Worm (Caenorhabditis elegans): ENCODE measurements around the gene F43H9.4.

Gene F43H9.4

DNA sequence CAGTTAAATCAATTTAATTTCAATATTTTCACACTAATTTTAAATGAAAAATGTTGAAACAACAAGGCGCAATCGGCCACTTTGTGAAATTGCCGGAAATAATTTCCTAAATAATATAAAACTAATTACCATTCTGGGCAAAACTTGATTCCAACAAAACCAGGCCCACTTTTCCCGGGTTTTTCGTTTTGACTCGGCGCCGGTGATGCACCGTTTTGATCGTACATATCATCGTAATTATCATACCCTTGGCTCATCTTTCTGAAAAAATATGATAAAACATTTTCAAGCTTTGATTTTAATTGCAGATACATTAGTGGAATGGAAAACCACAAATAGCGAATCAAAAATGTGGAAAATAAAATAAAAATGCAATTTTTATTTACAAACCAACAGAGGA, 14.5 kb upstream of the F43H9.4 start, which contains the start of gene rpb-9 (continued):
- TF ChIP-seq lir-1 (GFP tag; conservative IDR thresholded peaks at IDR 0.05) (no peak), F57A8.1 (GFP tag; optimal IDR thresholded peaks at IDR 0.05) (no peak), fkh-3 (tag; optimal IDR thresholded peaks at IDR 0.05) (no peak), T07F8.4 (tag; optimal IDR thresholded peaks at IDR 0.05) (no peak), F57C9.4 (tag; optimal IDR thresholded peaks at IDR 0.05) (no peak), rpc-1 (optimal IDR thresholded peaks at IDR 0.05) (no peak), rpc-1 (tag; optimal IDR thresholded peaks at IDR 0.05) (no peak), pha-4 (tag; optimal IDR thresholded peaks at IDR 0.05) (no peak), tbx-9 (tag; optimal IDR thresholded peaks at IDR 0.05; ENCODE audit: borderline replicate concordance) (no peak), lin-54 (GFP tag; optimal IDR thresholded peaks at IDR 0.05) (no peak), cebp-2 (GFP tag; IDR thresholded peaks at IDR 0.05) (no peak), hsf-1 (GFP tag; IDR thresholded peaks at IDR 0.05) (0 out of 2 replicates have a peak, but pooled peaks have one; percentile 30), ceh-79 (tag; optimal IDR thresholded peaks at IDR 0.05) (no peak), ekl-4 (GFP tag; IDR thresholded peaks at IDR 0.05) (no peak), ccch-3 (GFP tag; optimal IDR thresholded peaks at IDR 0.05) (no peak), snpc-3.4 (tag; optimal IDR thresholded peaks at IDR 0.05) (no peak), egl-44 (GFP tag; IDR thresholded peaks at IDR 0.05) (no peak), tbp1 (GFP tag; optimal IDR thresholded peaks at IDR 0.05) (no peak), madf-3 (GFP tag; IDR thresholded peaks at IDR 0.05) (no peak), lsl-1 (GFP tag; optimal IDR thresholded peaks at IDR 0.05) (no peak), him-1 (tag; optimal IDR thresholded peaks at IDR 0.05) (no peak), repo-1 (tag; optimal IDR thresholded peaks at IDR 0.05) (no peak), nfyb-1 (GFP tag; IDR thresholded peaks at IDR 0.05) (0 out of 2 replicates have a peak, but pooled peaks have one; percentile 16), F10E7.11 (tag; optimal IDR thresholded peaks at IDR 0.05) (no peak), lin-35 (GFP tag; optimal IDR thresholded peaks at IDR 0.05) (no peak), akir-1 (GFP tag; optimal IDR thresholded peaks at IDR 0.05) (no peak), ceh-27 (GFP tag; optimal IDR thresholded peaks at IDR 0.05) (no peak)

DNA sequence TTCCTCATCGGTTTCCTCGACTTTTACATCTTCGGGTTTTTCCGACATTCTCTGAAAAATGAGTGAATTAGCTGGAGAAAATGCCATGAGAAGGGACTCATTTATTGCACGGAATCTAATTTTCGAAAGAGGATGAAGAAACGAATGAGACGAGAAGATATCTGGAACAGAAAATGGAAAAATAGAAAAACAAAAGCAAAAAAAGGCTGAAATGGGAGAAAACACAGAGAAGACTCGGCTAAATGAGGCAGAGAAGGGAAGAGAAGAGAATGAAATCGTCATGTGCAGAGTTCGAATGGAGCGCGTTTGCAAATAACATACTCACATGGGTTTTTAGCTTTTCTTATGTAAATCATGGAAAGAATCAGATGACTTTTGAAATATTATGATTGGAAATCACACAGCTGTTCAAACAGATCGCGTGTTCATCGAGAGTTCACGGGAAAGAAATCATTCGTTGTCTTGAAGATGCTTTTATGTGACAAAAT, 12.6 kb upstream of the F43H9.4 start, which contains the start of gene Y97E10AR.6:
Y97E10AR.6 (minus strand) TSS at position 51 of the 488 bp plus-strand sequence.
- TF ChIP-seq B0336.3 (GFP tag; IDR thresholded peaks at IDR 0.05) (no peak), mel-28 (tag; optimal IDR thresholded peaks at IDR 0.05; ENCODE audit: borderline replicate concordance) (no peak), snpc-4 (GFP tag; optimal IDR thresholded peaks at IDR 0.05) (no peak), snpc-4 (tag; optimal IDR thresholded peaks at IDR 0.05) (peak in 1 of 4 experiments; percentile 39), attf-5 (GFP tag; optimal IDR thresholded peaks at IDR 0.05) (peak; percentile 34), nhr-80 (tag; optimal IDR thresholded peaks at IDR 0.05) (peak; percentile 38), mcd-1 (GFP tag; IDR thresholded peaks at IDR 0.05) (peak; percentile 61), cebp-1 (GFP tag; IDR thresholded peaks at IDR 0.05) (no peak), cebp-1 (tag; optimal IDR thresholded peaks at IDR 0.05) (peak; percentile 9)

DNA sequence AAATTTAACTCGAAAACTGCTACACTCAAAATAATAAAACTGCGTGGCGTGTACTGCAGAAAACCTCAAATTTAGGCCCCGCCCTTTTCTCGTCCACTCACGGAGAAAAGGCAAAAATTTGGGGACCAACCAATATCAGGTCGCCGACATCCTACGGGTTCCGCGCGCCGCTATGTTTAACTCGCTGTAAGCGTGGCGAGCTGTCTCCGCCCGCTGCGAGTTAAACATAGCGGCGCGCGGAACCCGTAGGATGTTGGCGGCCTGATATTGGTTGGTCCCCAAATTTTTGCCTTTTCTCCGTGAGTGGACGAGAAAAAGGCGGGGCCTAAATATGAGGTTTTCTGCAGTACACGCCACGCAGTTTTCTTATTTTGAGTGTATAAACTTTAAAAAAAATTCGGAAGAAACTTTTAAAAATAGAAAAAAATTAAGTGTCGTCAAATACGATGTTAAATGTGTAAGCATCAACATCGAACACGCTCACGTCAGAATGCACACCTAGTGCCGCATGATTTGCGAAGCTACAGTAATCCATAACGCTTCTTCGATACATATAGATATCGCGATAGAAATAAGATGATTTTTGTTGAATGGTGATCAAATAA, 11.7 kb upstream of the F43H9.4 start:
- TF ChIP-seq lsl-1 (GFP tag; optimal IDR thresholded peaks at IDR 0.05), result peak; percentile 35
- peak; percentile 85 for TF ChIP-seq snpc-1.1 (tag; optimal IDR thresholded peaks at IDR 0.05; ENCODE audit: insufficient read depth)
- peak; percentile 40; the same call in 1 of the 2 replicates for TF ChIP-seq hsf-1 (GFP tag; IDR thresholded peaks at IDR 0.05)
- peak; percentile 3 for TF ChIP-seq xnd-1 (tag; optimal IDR thresholded peaks at IDR 0.05)
- TF ChIP-seq madf-6 (GFP tag; IDR thresholded peaks at IDR 0.05), result peak; percentile 8; the same call in 1 of the 2 replicates
- peak; percentile 74 for TF ChIP-seq snpc-4 (GFP tag; optimal IDR thresholded peaks at IDR 0.05)
- peak in 3 of 4 experiments; percentile 90 to 97 (median 95) for TF ChIP-seq snpc-4 (tag; optimal IDR thresholded peaks at IDR 0.05)
- peak; percentile 82 for TF ChIP-seq hmg-1.2 (GFP tag; IDR thresholded peaks at IDR 0.05)
- 0 out of 2 replicates have a peak, but pooled peaks have one; percentile 26 for TF ChIP-seq lin-26 (GFP tag; IDR thresholded peaks at IDR 0.05)
- TF ChIP-seq attf-6 (GFP tag; IDR thresholded peaks at IDR 0.05), result peak; percentile 47; the same call in 1 of the 2 replicates
- peak; percentile 63 for TF ChIP-seq pbrm-1 (GFP tag; IDR thresholded peaks at IDR 0.05)
